Worm (Caenorhabditis elegans): Measurements from ENCODE around the gene C30G12.4.

- TF ChIP-seq lin-13 (GFP tag; optimal IDR thresholded peaks at IDR 0.05): no peak
- TF ChIP-seq egl-27 (tag; optimal IDR thresholded peaks at IDR 0.05): no peak
- no peak for TF ChIP-seq sptf-1 (tag; optimal IDR thresholded peaks at IDR 0.05)
- TF ChIP-seq nhr-237 (tag; optimal IDR thresholded peaks at IDR 0.05): no peak
- no peak for TF ChIP-seq nhr-76 (tag; optimal IDR thresholded peaks at IDR 0.05)
- no peak for TF ChIP-seq ztf-11 (tag; optimal IDR thresholded peaks at IDR 0.05)
- peak in 1 of 3 experiments; percentile 20 for TF ChIP-seq dpl-1 (GFP tag; optimal IDR thresholded peaks at IDR 0.05)
- TF ChIP-seq hpl-2 (GFP tag; optimal IDR thresholded peaks at IDR 0.05): no peak
- no peak for TF ChIP-seq alr-1 (tag; optimal IDR thresholded peaks at IDR 0.05; ENCODE audit: borderline replicate concordance)
- TF ChIP-seq nhr-11 (tag; optimal IDR thresholded peaks at IDR 0.05): no peak
- no peak for TF ChIP-seq zag-1 (tag; optimal IDR thresholded peaks at IDR 0.05)
- no peak for TF ChIP-seq C34B4.2 (tag; optimal IDR thresholded peaks at IDR 0.05)
- TF ChIP-seq mdl-1 (tag; optimal IDR thresholded peaks at IDR 0.05): no peak
- no peak for TF ChIP-seq zip-4 (GFP tag; optimal IDR thresholded peaks at IDR 0.05)
These were observed 8.9 kb upstream of the C30G12.4 start, which contains the start of gene lsm-4 for ce11 chrII:7253073-7253472.

Data from whole organism, L1 larva.